Worm (Caenorhabditis elegans): Measurements from ENCODE around the gene baf-1.

baf-1 gene

DNA sequence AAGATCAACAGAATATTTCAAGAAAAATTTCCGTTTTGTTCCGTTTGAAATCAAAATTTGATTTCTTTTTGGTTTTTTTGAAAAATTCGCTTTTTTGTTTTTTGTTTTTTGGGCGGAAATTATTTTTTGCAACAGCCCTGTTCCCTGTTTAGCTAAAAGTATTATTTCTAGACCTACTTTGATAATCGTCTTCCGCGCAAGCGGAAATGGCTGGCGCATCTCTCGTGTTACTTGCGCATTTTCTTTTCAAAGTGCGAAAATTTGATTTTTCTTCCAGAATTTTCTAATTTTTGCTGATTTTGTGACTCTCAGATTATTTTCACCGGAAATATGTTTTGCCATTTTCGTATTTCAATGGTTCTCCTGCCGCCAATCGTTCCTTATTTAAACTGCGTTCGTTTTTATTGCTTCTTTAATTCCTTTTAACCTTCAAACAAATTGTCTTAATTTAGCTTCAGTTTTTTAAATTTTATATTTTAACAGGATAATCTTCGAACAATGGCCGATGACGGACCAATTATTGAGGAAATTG lies 33.6 kb upstream of the baf-1 start, which contains the start of gene cpar-1 (continued):
- no peak for TF ChIP-seq nhr-90 (tag; optimal IDR thresholded peaks at IDR 0.05)
- no peak for TF ChIP-seq dox-1 (GFP tag; IDR thresholded peaks at IDR 0.05)
- no peak for TF ChIP-seq sptf-2 (GFP tag; optimal IDR thresholded peaks at IDR 0.05)
- TF ChIP-seq nhr-80 (tag; optimal IDR thresholded peaks at IDR 0.05), result no peak
- no peak for TF ChIP-seq chd-7 (tag; optimal IDR thresholded peaks at IDR 0.05)
- peak; percentile 80 for TF ChIP-seq lsl-1 (GFP tag; optimal IDR thresholded peaks at IDR 0.05)
- no peak for TF ChIP-seq nhr-27 (tag; optimal IDR thresholded peaks at IDR 0.05)
- TF ChIP-seq ceh-79 (tag; optimal IDR thresholded peaks at IDR 0.05), result no peak
- TF ChIP-seq ceh-91 (GFP tag; IDR thresholded peaks at IDR 0.05), result peak; percentile 61
- TF ChIP-seq lsy-27 (tag; optimal IDR thresholded peaks at IDR 0.05; ENCODE audit: borderline replicate concordance, insufficient read depth), result no peak
- no peak for TF ChIP-seq unc-130 (GFP tag; optimal IDR thresholded peaks at IDR 0.05)
- TF ChIP-seq ama-1 (optimal IDR thresholded peaks at IDR 0.05), result no peak
- TF ChIP-seq ama-1 (GFP tag; optimal IDR thresholded peaks at IDR 0.05), result no peak
- TF ChIP-seq mxl-1 (tag; optimal IDR thresholded peaks at IDR 0.05), result no peak
- TF ChIP-seq pbrm-1 (GFP tag; IDR thresholded peaks at IDR 0.05), result no peak
- no peak for TF ChIP-seq B0035.1 (tag; optimal IDR thresholded peaks at IDR 0.05)
- no peak for TF ChIP-seq T26A5.8 (tag; optimal IDR thresholded peaks at IDR 0.05)
- TF ChIP-seq lin-40 (tag; optimal IDR thresholded peaks at IDR 0.05), result no peak
- TF ChIP-seq bed-2 (GFP tag; IDR thresholded peaks at IDR 0.05), result no peak
- no peak for TF ChIP-seq cebp-1 (GFP tag; IDR thresholded peaks at IDR 0.05)
- TF ChIP-seq cebp-1 (tag; optimal IDR thresholded peaks at IDR 0.05), result no peak
- no peak for TF ChIP-seq ztf-26 (tag; optimal IDR thresholded peaks at IDR 0.05)
- TF ChIP-seq B0261.1 (tag; optimal IDR thresholded peaks at IDR 0.05), result no peak
- no peak for TF ChIP-seq aptf-3 (GFP tag; IDR thresholded peaks at IDR 0.05)
- TF ChIP-seq rcor-1 (GFP tag; IDR thresholded peaks at IDR 0.05), result no peak
- TF ChIP-seq hrde-1 (tag; optimal IDR thresholded peaks at IDR 0.05; ENCODE audit: borderline replicate concordance), result no peak
- no peak; the same call in 1 of the 2 replicates for TF ChIP-seq mcd-1 (GFP tag; IDR thresholded peaks at IDR 0.05)
- TF ChIP-seq B0336.3 (GFP tag; IDR thresholded peaks at IDR 0.05), result no peak
- TF ChIP-seq snpc-1.1 (tag; optimal IDR thresholded peaks at IDR 0.05; ENCODE audit: insufficient read depth), result peak; percentile 39
- no peak for TF ChIP-seq ztf-22 (GFP tag; optimal IDR thresholded peaks at IDR 0.05)
- no peak for TF ChIP-seq ceh-40 (GFP tag; IDR thresholded peaks at IDR 0.05)
- TF ChIP-seq D2030.7 (GFP tag; IDR thresholded peaks at IDR 0.05), result no peak; the same call in 1 of the 2 replicates
- TF ChIP-seq hmg-20 (GFP tag; IDR thresholded peaks at IDR 0.05), result no peak
- no peak for TF ChIP-seq T07F8.4 (tag; optimal IDR thresholded peaks at IDR 0.05)
- no peak for TF ChIP-seq akir-1 (GFP tag; optimal IDR thresholded peaks at IDR 0.05)
- TF ChIP-seq Y53G8AR.9 (GFP tag; conservative IDR thresholded peaks at IDR 0.05), result 0 out of 2 replicates have a peak, but pooled peaks have one; percentile 25
- TF ChIP-seq F57A8.1 (GFP tag; optimal IDR thresholded peaks at IDR 0.05), result no peak
- TF ChIP-seq egl-18 (GFP tag; IDR thresholded peaks at IDR 0.05), result no peak
- TF ChIP-seq fkh-3 (tag; optimal IDR thresholded peaks at IDR 0.05), result no peak
- no peak for TF ChIP-seq ZK185.1 (tag; optimal IDR thresholded peaks at IDR 0.05; ENCODE audit: poor library complexity, severe bottlenecking)
- TF ChIP-seq die-1 (tag; optimal IDR thresholded peaks at IDR 0.05), result no peak
- no peak for TF ChIP-seq Y95B8A.8 (GFP tag; IDR thresholded peaks at IDR 0.05)
- TF ChIP-seq madf-6 (GFP tag; IDR thresholded peaks at IDR 0.05), result peak; percentile 99
- no peak for TF ChIP-seq bed-1 (GFP tag; IDR thresholded peaks at IDR 0.05)
- no peak for TF ChIP-seq ccch-3 (GFP tag; optimal IDR thresholded peaks at IDR 0.05)
- TF ChIP-seq B0019.2 (GFP tag; conservative IDR thresholded peaks at IDR 0.05), result no peak
- TF ChIP-seq Y56A3A.18 (GFP tag; IDR thresholded peaks at IDR 0.05), result no peak
- TF ChIP-seq zfh-2 (GFP tag; conservative IDR thresholded peaks at IDR 0.05), result no peak
- TF ChIP-seq sea-2 (GFP tag; IDR thresholded peaks at IDR 0.05), result no peak
- peak; percentile 94 for TF ChIP-seq hsf-1 (GFP tag; IDR thresholded peaks at IDR 0.05)
